Fruit fly (Drosophila melanogaster) whole organism, wandering third instar larva: ENCODE data around the gene holn1.

ENCODE experiments used
- Abd-B ChIP-seq: fragments of >200 bp; optimal IDR thresholded peaks from 2 replicates; lab custom pipeline; 2017; ENCODE audit warnings: missing biosample characterization, missing genetic modification characterization
- CG32264 ChIP-seq: fragments of 200-800 bp; sonication (Bioruptor generic); optimal IDR thresholded peaks from 2 replicates; lab custom pipeline; 2016; ENCODE audit warnings: missing biosample characterization, missing genetic modification characterization
- CG9705 ChIP-seq: fragments of 200-800 bp; sonication (Bioruptor generic); optimal IDR thresholded peaks from 2 replicates; lab custom pipeline; 2018; ENCODE audit warnings: missing biosample characterization, mild to moderate bottlenecking, missing genetic modification characterization
- CrebA ChIP-seq: fragments of 200-800 bp; sonication (Bioruptor generic); optimal IDR thresholded peaks from 2 replicates; lab custom pipeline; 2016; ENCODE audit warnings: missing biosample characterization, mild to moderate bottlenecking, missing genetic modification characterization, borderline replicate concordance
- Dfd ChIP-seq: fragments of >200 bp; optimal IDR thresholded peaks from 2 replicates; lab custom pipeline; 2017; ENCODE audit warnings: missing biosample characterization, missing genetic modification characterization
- Dif ChIP-seq: fragments of 200-275, 200-300 bp; sonication (Bioruptor generic); optimal IDR thresholded peaks from 2 replicates; lab custom pipeline; 2018; ENCODE audit warnings: missing biosample characterization, missing genetic modification characterization; ENCODE audit not compliant: partially characterized antibody
- GATAd ChIP-seq: sonication (Bioruptor generic); optimal IDR thresholded peaks from 2 replicates; lab custom pipeline; 2016; ENCODE audit warnings: missing biosample characterization, missing genetic modification characterization
- HLH106 ChIP-seq: fragments of 200-800 bp; optimal IDR thresholded peaks from 3 replicates; lab custom pipeline; 2019; ENCODE audit warnings: missing biosample characterization, mild to moderate bottlenecking, missing genetic modification characterization, moderate library complexity
- Hnf4 ChIP-seq: fragments of 200-800 bp; sonication (Bioruptor generic); optimal IDR thresholded peaks from 2 replicates; lab custom pipeline; 2016; ENCODE audit warnings: missing biosample characterization, mild to moderate bottlenecking, missing genetic modification characterization
- Hr78 ChIP-seq: fragments of >200 bp; optimal IDR thresholded peaks from 2 replicates; lab custom pipeline; 2017; ENCODE audit warnings: missing biosample characterization, missing genetic modification characterization
- Hr83 ChIP-seq: fragments of 200-300 bp; sonication (Bioruptor generic); optimal IDR thresholded peaks from 2 replicates; lab custom pipeline; 2016; ENCODE audit warnings: missing biosample characterization, mild to moderate bottlenecking, missing genetic modification characterization, moderate library complexity; ENCODE audit not compliant: poor library complexity, severe bottlenecking
- Jra ChIP-seq: sonication (Bioruptor generic); optimal IDR thresholded peaks from 2 replicates; lab custom pipeline; 2016; ENCODE audit warnings: missing biosample characterization, missing genetic modification characterization
- Mio ChIP-seq: sonication (Bioruptor generic); optimal IDR thresholded peaks from 2 replicates; lab custom pipeline; 2016; ENCODE audit warnings: missing biosample characterization, missing genetic modification characterization
- Myc ChIP-seq: fragments of >200 bp; optimal IDR thresholded peaks from 2 replicates; lab custom pipeline; 2017
- N ChIP-seq: fragments of >200 bp; optimal IDR thresholded peaks from 2 replicates; lab custom pipeline; 2018; ENCODE audit warnings: missing biosample characterization, missing external identifiers, missing genetic modification characterization
- OdsH ChIP-seq: fragments of 200-800 bp; sonication (Bioruptor generic); optimal IDR thresholded peaks from 2 replicates; lab custom pipeline; 2016; ENCODE audit warnings: missing biosample characterization, mild to moderate bottlenecking, missing genetic modification characterization
- Rel ChIP-seq, 2 experiments: fragments of 200-800 bp; sonication (Bioruptor generic) in 1 of 2; optimal IDR thresholded peaks; 2 replicates in 1 of 2; 3 replicates in 1 of 2; lab custom pipeline; 2016 to 2019; ENCODE audit warnings: mild to moderate bottlenecking in 2 of 2, missing biosample characterization in 2 of 2, missing genetic modification characterization in 2 of 2, moderate library complexity in 1 of 2
- Sp1 ChIP-seq: fragments of 200-800 bp; sonication (Bioruptor generic); optimal IDR thresholded peaks from 3 replicates; lab custom pipeline; 2019; ENCODE audit warnings: missing biosample characterization, mild to moderate bottlenecking, missing genetic modification characterization, moderate library complexity
- Vsx2 ChIP-seq: fragments of 200-300, 225-300 bp; sonication (Bioruptor generic); optimal IDR thresholded peaks from 2 replicates; lab custom pipeline; 2018; ENCODE audit warnings: missing biosample characterization, missing genetic modification characterization; ENCODE audit not compliant: partially characterized antibody
- br ChIP-seq: fragments of 200-800 bp; sonication (Bioruptor generic); optimal IDR thresholded peaks from 2 replicates; lab custom pipeline; 2016; ENCODE audit warnings: missing biosample characterization, missing genetic modification characterization
- brk ChIP-seq: fragments of 200-800 bp; sonication (Bioruptor generic); optimal IDR thresholded peaks from 2 replicates; lab custom pipeline; 2016; ENCODE audit warnings: missing biosample characterization, mild to moderate bottlenecking, missing genetic modification characterization
- dl ChIP-seq, 2 experiments: fragments of 175-275, 200-275 bp in 1 of 2; fragments of 200-275 bp in 1 of 2; sonication (Bioruptor generic); optimal IDR thresholded peaks; lab custom pipeline; 2018; ENCODE audit warnings: mild to moderate bottlenecking in 2 of 2, missing biosample characterization in 2 of 2, missing genetic modification characterization in 2 of 2, moderate library complexity in 2 of 2; ENCODE audit not compliant: partially characterized antibody in 2 of 2, insufficient read depth in 1 of 2
- dmrt93B ChIP-seq: fragments of 200-800 bp; sonication (Bioruptor generic); optimal IDR thresholded peaks from 2 replicates; lab custom pipeline; 2018; ENCODE audit warnings: missing biosample characterization, mild to moderate bottlenecking, missing genetic modification characterization
- dsf ChIP-seq: sonication (Bioruptor generic); optimal IDR thresholded peaks from 2 replicates; lab custom pipeline; 2016; ENCODE audit warnings: missing biosample characterization, missing genetic modification characterization, borderline replicate concordance
- ey ChIP-seq: fragments of 200-800 bp; sonication (Bioruptor generic); optimal IDR thresholded peaks from 2 replicates; lab custom pipeline; 2016; ENCODE audit warnings: missing biosample characterization, missing genetic modification characterization
- foxo ChIP-seq, 2 experiments: fragments of 200-800 bp; sonication (Bioruptor generic); optimal IDR thresholded peaks; 2 replicates in 1 of 2; 3 replicates in 1 of 2; lab custom pipeline; 2016 to 2017; ENCODE audit warnings: missing biosample characterization in 2 of 2, missing genetic modification characterization in 2 of 2
- fru ChIP-seq: fragments of 200-800 bp; sonication (Bioruptor generic); optimal IDR thresholded peaks from 3 replicates; lab custom pipeline; 2016; ENCODE audit warnings: missing biosample characterization, mild to moderate bottlenecking, missing genetic modification characterization
- h ChIP-seq: fragments of 200-800 bp; sonication (Bioruptor generic); optimal IDR thresholded peaks from 3 replicates; lab custom pipeline; 2016; ENCODE audit warnings: missing biosample characterization, mild to moderate bottlenecking, missing genetic modification characterization
- jim ChIP-seq: fragments of 175-275, 200-325 bp; sonication (Bioruptor generic); optimal IDR thresholded peaks from 2 replicates; lab custom pipeline; 2016; ENCODE audit warnings: missing biosample characterization, mild to moderate bottlenecking, missing genetic modification characterization
- lola ChIP-seq: fragments of >200 bp; optimal IDR thresholded peaks from 2 replicates; lab custom pipeline; 2017; ENCODE audit warnings: missing biosample characterization, missing genetic modification characterization
- pan ChIP-seq: fragments of >200 bp; optimal IDR thresholded peaks from 2 replicates; lab custom pipeline; 2017
- psq ChIP-seq: fragments of 200-800 bp; sonication (Bioruptor generic); optimal IDR thresholded peaks from 3 replicates; lab custom pipeline; 2017; ENCODE audit warnings: missing biosample characterization, mild to moderate bottlenecking, missing genetic modification characterization, moderate library complexity
- rgr ChIP-seq: fragments of 200-800 bp; sonication (Bioruptor generic); optimal IDR thresholded peaks from 3 replicates; lab custom pipeline; 2016; ENCODE audit warnings: missing biosample characterization, mild to moderate bottlenecking, missing genetic modification characterization
- sage ChIP-seq: fragments of 200-800 bp; sonication (Bioruptor generic); optimal IDR thresholded peaks from 2 replicates; lab custom pipeline; 2016; ENCODE audit warnings: missing biosample characterization, mild to moderate bottlenecking, missing genetic modification characterization
- sv ChIP-seq: fragments of 200-800 bp; sonication (Bioruptor generic); optimal IDR thresholded peaks from 3 replicates; lab custom pipeline; 2016; ENCODE audit warnings: missing biosample characterization, missing genetic modification characterization
- tai ChIP-seq: sonication (Bioruptor generic); optimal IDR thresholded peaks from 2 replicates; lab custom pipeline; 2016; ENCODE audit warnings: missing biosample characterization, missing genetic modification characterization
- usp ChIP-seq: fragments of >200 bp; optimal IDR thresholded peaks from 2 replicates; lab custom pipeline; 2017; ENCODE audit warnings: missing biosample characterization, missing genetic modification characterization
- woc ChIP-seq: sonication (Bioruptor generic); optimal IDR thresholded peaks from 2 replicates; lab custom pipeline; 2016; ENCODE audit warnings: missing biosample characterization, mild to moderate bottlenecking, missing genetic modification characterization

Gene holn1

DNA sequence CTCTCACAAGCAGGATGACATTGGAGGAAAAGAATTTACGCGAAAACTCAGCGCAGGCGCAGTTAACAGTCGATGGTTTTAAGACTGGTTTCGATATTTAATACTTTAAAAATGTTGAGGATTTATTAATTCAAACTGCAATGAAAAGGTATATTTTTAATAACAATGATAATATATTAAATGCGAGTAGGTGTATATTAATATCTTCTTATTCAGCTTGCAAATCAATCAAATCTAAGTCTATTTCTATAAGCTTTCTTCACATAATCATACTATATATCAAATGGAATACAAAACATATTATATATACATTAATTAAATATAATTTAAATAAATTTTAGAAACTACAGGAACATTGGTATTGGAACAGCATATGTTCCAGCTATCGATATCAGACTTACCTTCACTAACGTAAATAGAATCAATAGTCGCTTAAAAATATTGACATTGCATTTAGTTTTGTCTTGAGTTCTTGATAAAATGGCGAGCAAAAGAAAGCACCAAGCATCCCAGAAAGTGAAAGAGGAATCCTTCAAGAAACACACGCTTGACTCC is at the start of gene holn1, which contains the start of gene TBC1D16:
Gene holn1 (plus strand): TSS at position 390 of the 555 bp plus-strand sequence.
Gene TBC1D16 (minus strand): TSS at position 51 of the 555 bp plus-strand sequence.
- TF ChIP-seq rgr (GFP tag; lab: Kevin White, UChicago) = no peak
- TF ChIP-seq ey (GFP tag; lab: Kevin White, UChicago) = no peak
- no peak for TF ChIP-seq usp (GFP tag; lab: Kevin White, UChicago)
- no peak for TF ChIP-seq GATAd (GFP tag; lab: Kevin White, UChicago)
- TF ChIP-seq CrebA (GFP tag; lab: Kevin White, UChicago) = no peak
- TF ChIP-seq sage (GFP tag; lab: Kevin White, UChicago) = no peak
- no peak for TF ChIP-seq dl (GFP tag; optimal IDR thresholded peaks at IDR 0.05; lab: Kevin White, UChicago; ENCODE audit: insufficient read depth in 1 of 2, partially characterized antibody in 2 of 2)
- TF ChIP-seq Mio (GFP tag; lab: Kevin White, UChicago) = no peak
- TF ChIP-seq Vsx2 = no peak
- no peak for TF ChIP-seq dmrt93B (GFP tag; lab: Kevin White, UChicago)
- TF ChIP-seq, all 38 proteins: peak for 0

DNA sequence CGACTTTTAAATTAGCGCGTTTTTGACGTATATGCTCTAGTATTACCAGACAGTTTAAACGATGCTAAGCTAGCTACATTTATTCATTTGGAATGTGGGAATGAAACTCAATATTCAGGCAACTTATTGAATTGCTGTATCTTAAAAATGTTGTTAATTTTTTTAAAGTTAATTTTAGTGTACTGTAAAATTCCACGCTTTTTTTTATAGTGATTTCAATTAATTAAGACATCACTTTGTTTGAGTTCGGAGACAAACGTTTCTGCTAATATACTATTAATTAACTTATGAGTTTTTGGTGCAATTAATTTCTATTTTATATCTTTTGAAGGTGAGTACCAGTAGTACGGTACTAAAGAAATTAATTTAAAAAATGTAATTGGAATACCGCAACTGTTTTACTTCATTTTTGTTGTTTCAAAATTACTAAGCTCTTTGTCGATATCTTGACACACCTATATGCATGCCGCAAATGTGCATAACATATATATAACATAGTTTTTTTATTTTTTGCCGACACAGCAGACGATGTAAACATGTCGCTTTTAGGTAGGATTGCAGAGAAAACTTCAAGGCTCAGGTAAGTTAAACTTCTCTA is 49.5 kb upstream of the holn1 start, which contains the start of the genes Cdk1 and mRpS7:
Gene Cdk1 (minus strand): TSS at position 55 of the 598 bp plus-strand sequence.
Gene mRpS7 (plus strand): TSS at position 455 of the 598 bp plus-strand sequence.
- TF ChIP-seq rgr (GFP tag; lab: Kevin White, UChicago) = peak; percentile 2
- no peak for TF ChIP-seq dsf (GFP tag; lab: Kevin White, UChicago)
- peak in 1 of 2 experiments; percentile 61 for TF ChIP-seq foxo (GFP tag; optimal IDR thresholded peaks at IDR 0.05; lab: Kevin White, UChicago)
- TF ChIP-seq Vsx2 = no peak
- TF ChIP-seq dl (GFP tag; optimal IDR thresholded peaks at IDR 0.05; lab: Kevin White, UChicago; ENCODE audit: insufficient read depth in 1 of 2, partially characterized antibody in 2 of 2) = no peak
- TF ChIP-seq h = peak; percentile 44
- no peak for TF ChIP-seq Mio (GFP tag; lab: Kevin White, UChicago)
- TF ChIP-seq ey (GFP tag; lab: Kevin White, UChicago) = peak; percentile 28
- no peak for TF ChIP-seq dmrt93B (GFP tag; lab: Kevin White, UChicago)
- TF ChIP-seq pan (lab: Kevin White, UChicago) = no peak
- TF ChIP-seq br (GFP tag; lab: Kevin White, UChicago) = no peak
- no peak for TF ChIP-seq GATAd (GFP tag; lab: Kevin White, UChicago)
- peak; percentile 49 for TF ChIP-seq fru (GFP tag; lab: Kevin White, UChicago)
- TF ChIP-seq N (GFP tag; lab: Kevin White, UChicago) = no peak
- no peak for TF ChIP-seq Hr78 (GFP tag; lab: Kevin White, UChicago)
- no peak for TF ChIP-seq Abd-B (GFP tag; lab: Kevin White, UChicago)
- peak; percentile 30 for TF ChIP-seq brk (GFP tag; lab: Kevin White, UChicago)
- TF ChIP-seq CrebA (GFP tag; lab: Kevin White, UChicago) = no peak
- peak; percentile 3 for TF ChIP-seq sage (GFP tag; lab: Kevin White, UChicago)
- peak; percentile 49 for TF ChIP-seq Hnf4 (GFP tag; lab: Kevin White, UChicago)
- no peak for TF ChIP-seq CG32264 (GFP tag; lab: Kevin White, UChicago)
- TF ChIP-seq Sp1 = peak; percentile 55
- no peak for TF ChIP-seq lola (GFP tag; lab: Kevin White, UChicago)
- TF ChIP-seq HLH106 (tag; lab: Kevin White, UChicago) = peak; percentile 59
- no peak for TF ChIP-seq Dif
- TF ChIP-seq sv (GFP tag; lab: Kevin White, UChicago) = peak; percentile 43
- no peak for TF ChIP-seq jim (GFP tag; lab: Kevin White, UChicago)
- peak; percentile 9 for TF ChIP-seq Myc (lab: Kevin White, UChicago)
- TF ChIP-seq woc (GFP tag; lab: Kevin White, UChicago) = peak; percentile 76
- TF ChIP-seq psq = peak; percentile 27
- peak; percentile 47 for TF ChIP-seq tai (GFP tag; lab: Kevin White, UChicago)
- no peak for TF ChIP-seq Dfd (GFP tag; lab: Kevin White, UChicago)
- no peak for TF ChIP-seq CG9705
- TF ChIP-seq Hr83 (GFP tag; lab: Kevin White, UChicago) = no peak
- no peak for TF ChIP-seq Rel (GFP tag; optimal IDR thresholded peaks at IDR 0.05; lab: Kevin White, UChicago)
- TF ChIP-seq Rel (tag; optimal IDR thresholded peaks at IDR 0.05; lab: Kevin White, UChicago) = no peak
- TF ChIP-seq Jra (GFP tag; lab: Kevin White, UChicago) = peak; percentile 43
- peak; percentile 4 for TF ChIP-seq OdsH (GFP tag; lab: Kevin White, UChicago)
- no peak for TF ChIP-seq usp (GFP tag; lab: Kevin White, UChicago)
